Worm (Caenorhabditis elegans) whole organism, L3 larva: ENCODE data around the gene C10G8.8.

ENCODE experiments used
- R02D3.7 ChIP-seq: fragments of 150-350 bp; optimal IDR thresholded peaks from 2 replicates; lab custom pipeline; 2014; ENCODE audit warnings: missing biosample characterization, missing genetic modification characterization
- ZK546.5 ChIP-seq: sonication (generic microtip); optimal IDR thresholded peaks from 2 replicates; lab custom pipeline; 2017; ENCODE audit warnings: missing biosample characterization, missing genetic modification characterization
- aly-2 ChIP-seq: fragments of 150-350 bp; optimal IDR thresholded peaks from 2 replicates; lab custom pipeline; 2014; ENCODE audit warnings: missing biosample characterization, missing genetic modification characterization
- ama-1 ChIP-seq: fragments of 150-350 bp; optimal IDR thresholded peaks from 2 replicates; lab custom pipeline; 2018
- ceh-28 ChIP-seq: fragments of 150-350 bp; optimal IDR thresholded peaks from 2 replicates; lab custom pipeline; 2014; ENCODE audit warnings: missing biosample characterization, missing genetic modification reagents, missing genetic modification characterization
- ceh-82 ChIP-seq: fragments of 150-350 bp; optimal IDR thresholded peaks from 2 replicates; lab custom pipeline; 2014; ENCODE audit warnings: missing biosample characterization, missing genetic modification characterization
- ceh-9 ChIP-seq: sonication (generic microtip); optimal IDR thresholded peaks from 2 replicates; lab custom pipeline; 2018; ENCODE audit warnings: missing biosample characterization, missing genetic modification characterization
- egl-27 ChIP-seq: sonication (generic microtip); optimal IDR thresholded peaks from 4 replicates; lab custom pipeline; 2017; ENCODE audit warnings: missing biosample characterization, missing genetic modification reagents, missing genetic modification characterization
- elt-2 ChIP-seq: sonication (generic microtip); optimal IDR thresholded peaks from 2 replicates; lab custom pipeline; 2016; ENCODE audit warnings: missing genetic modification reagents, mild to moderate bottlenecking, missing genetic modification characterization, missing compliant biosample characterization
- elt-3 ChIP-seq, 3 experiments: fragments of 150-350 bp in 1 of 3; sonication (generic microtip) in 2 of 3; optimal IDR thresholded peaks; 2 replicates in 2 of 3; 4 replicates in 1 of 3; lab custom pipeline; 2014 to 2017; ENCODE audit warnings: missing biosample characterization in 3 of 3, missing genetic modification characterization in 3 of 3
- eor-1 ChIP-seq, 2 experiments: fragments of 150-350 bp; optimal IDR thresholded peaks; 2 replicates each; lab custom pipeline; 2014 to 2018; ENCODE audit warnings: missing biosample characterization in 2 of 2, missing genetic modification characterization in 2 of 2
- fkh-2 ChIP-seq: fragments of 150-350 bp; optimal IDR thresholded peaks from 2 replicates; lab custom pipeline; 2014; ENCODE audit warnings: missing biosample characterization, missing genetic modification reagents, missing genetic modification characterization
- fos-1 ChIP-seq: fragments of 150-350 bp; optimal IDR thresholded peaks from 2 replicates; lab custom pipeline; 2014; ENCODE audit warnings: missing biosample characterization, missing genetic modification characterization
- hmg-11 ChIP-seq: sonication (generic microtip); optimal IDR thresholded peaks from 2 replicates; lab custom pipeline; 2016; ENCODE audit warnings: missing genetic modification characterization, missing compliant biosample characterization
- jun-1 ChIP-seq: fragments of 150-350 bp; optimal IDR thresholded peaks from 2 replicates; lab custom pipeline; 2014; ENCODE audit warnings: missing biosample characterization, missing genetic modification reagents, missing genetic modification characterization
- lin-15B ChIP-seq: fragments of 150-350 bp; optimal IDR thresholded peaks from 2 replicates; lab custom pipeline; 2014; ENCODE audit warnings: missing biosample characterization, missing genetic modification characterization
- lin-39 ChIP-seq: fragments of 150-350 bp; optimal IDR thresholded peaks from 2 replicates; lab custom pipeline; 2018; ENCODE audit warnings: missing biosample characterization, missing genetic modification reagents, missing genetic modification characterization
- lsy-12 ChIP-seq: sonication (generic microtip); optimal IDR thresholded peaks from 2 replicates; lab custom pipeline; 2016; ENCODE audit warnings: mild to moderate bottlenecking, missing genetic modification characterization, missing compliant biosample characterization
- mdl-1 ChIP-seq: fragments of 150-350 bp; optimal IDR thresholded peaks from 2 replicates; lab custom pipeline; 2014; ENCODE audit warnings: missing biosample characterization, missing genetic modification characterization
- mml-1 ChIP-seq: fragments of 150-350 bp; sonication (generic microtip); optimal IDR thresholded peaks from 3 replicates; lab custom pipeline; 2014; ENCODE audit warnings: missing biosample characterization, missing genetic modification characterization
- nfya-1 ChIP-seq: sonication (generic microtip); optimal IDR thresholded peaks from 2 replicates; lab custom pipeline; 2017; ENCODE audit warnings: missing genetic modification characterization, mild to moderate bottlenecking, missing compliant biosample characterization, antibody characterized with exemption, moderate library complexity; ENCODE audit not compliant: insufficient read depth
- nhr-11 ChIP-seq: fragments of 150-350 bp; optimal IDR thresholded peaks from 2 replicates; lab custom pipeline; 2014; ENCODE audit warnings: missing biosample characterization, missing genetic modification characterization
- nhr-23 ChIP-seq: fragments of 150-350 bp; optimal IDR thresholded peaks from 2 replicates; lab custom pipeline; 2014; ENCODE audit warnings: missing biosample characterization, missing genetic modification reagents, missing genetic modification characterization
- nhr-237 ChIP-seq: fragments of 150-350 bp; optimal IDR thresholded peaks from 2 replicates; lab custom pipeline; 2014; ENCODE audit warnings: missing biosample characterization, missing genetic modification characterization
- nhr-25 ChIP-seq: sonication (generic microtip); optimal IDR thresholded peaks from 2 replicates; lab custom pipeline; 2017; ENCODE audit warnings: missing biosample characterization, missing genetic modification characterization
- nhr-28 ChIP-seq: fragments of 150-350 bp; optimal IDR thresholded peaks from 2 replicates; lab custom pipeline; 2014; ENCODE audit warnings: missing biosample characterization, missing genetic modification characterization
- nhr-43 ChIP-seq: sonication (generic microtip); optimal IDR thresholded peaks from 2 replicates; lab custom pipeline; 2016; ENCODE audit warnings: mild to moderate bottlenecking, missing genetic modification characterization, missing compliant biosample characterization; ENCODE audit not compliant: poor library complexity, severe bottlenecking
- nhr-67 ChIP-seq: fragments of 150-350 bp; optimal IDR thresholded peaks from 2 replicates; lab custom pipeline; 2014; ENCODE audit warnings: missing biosample characterization, missing genetic modification characterization
- nhr-77 ChIP-seq: fragments of 150-350 bp; optimal IDR thresholded peaks from 2 replicates; lab custom pipeline; 2014; ENCODE audit warnings: missing biosample characterization, missing genetic modification characterization
- pqm-1 ChIP-seq: fragments of 150-350 bp; optimal IDR thresholded peaks from 2 replicates; lab custom pipeline; 2017; ENCODE audit warnings: missing biosample characterization, missing genetic modification characterization, inconsistent platforms
- snpc-4 ChIP-seq: fragments of 150-350 bp; optimal IDR thresholded peaks from 2 replicates; lab custom pipeline; 2014; ENCODE audit warnings: missing biosample characterization, missing genetic modification characterization
- tbx-2 ChIP-seq: sonication (generic microtip); optimal IDR thresholded peaks from 2 replicates; lab custom pipeline; 2016; ENCODE audit warnings: mild to moderate bottlenecking, missing genetic modification characterization, missing compliant biosample characterization
- unc-39 ChIP-seq: sonication (generic microtip); optimal IDR thresholded peaks from 4 replicates; lab custom pipeline; 2017; ENCODE audit warnings: missing biosample characterization, missing genetic modification characterization
- unc-62 ChIP-seq: fragments of 150-350 bp; sonication (generic microtip); optimal IDR thresholded peaks from 4 replicates; lab custom pipeline; 2014; ENCODE audit warnings: missing biosample characterization, missing genetic modification reagents, missing genetic modification characterization
- ztf-11 ChIP-seq: fragments of 150-350 bp; optimal IDR thresholded peaks from 2 replicates; lab custom pipeline; 2014; ENCODE audit warnings: missing biosample characterization, missing genetic modification characterization

Gene C10G8.8

ce11 chrV:5351483-5351882 is 23.3 kb upstream of the C10G8.8 start, which contains the start of gene srd-9:
srd-9 (plus strand) TSS chrV:5351783.
- TF ChIP-seq snpc-4 (tag; lab: Kevin White, UChicago) (no peak), ZK546.5 (no peak), ceh-82 (tag; lab: Kevin White, UChicago) (no peak), nhr-67 (tag; lab: Kevin White, UChicago) (no peak)

DNA sequence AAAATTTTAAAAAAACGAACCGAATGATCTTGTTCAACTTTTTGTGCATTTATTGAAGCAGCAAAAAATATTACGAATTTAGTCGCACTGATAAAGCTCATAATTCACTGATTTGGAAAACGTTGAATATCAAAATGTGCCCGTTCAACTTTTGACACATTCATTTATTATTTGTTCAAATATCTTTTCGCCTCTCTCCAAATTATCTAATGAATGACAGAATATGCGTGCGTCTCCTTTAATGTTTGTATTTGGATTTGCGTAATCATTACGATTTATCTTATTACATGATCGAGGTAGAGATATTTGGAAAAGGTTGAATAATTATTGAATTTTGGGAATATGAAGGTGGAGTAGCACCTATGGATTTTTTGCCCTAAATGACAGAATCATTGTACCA is 21.3 kb upstream of the C10G8.8 start, which contains the start of gene T09D3.3:
TSS of gene T09D3.3 (minus strand) at position 101 of the 400 bp plus-strand sequence.
- TF ChIP-seq elt-2 (tag; lab: Kevin White, UChicago) (no peak), ceh-9 (tag; lab: Kevin White, UChicago) (no peak), nhr-43 (tag; lab: Kevin White, UChicago) (no peak), ZK546.5 (no peak), nhr-25 (tag; lab: Kevin White, UChicago) (no peak), fos-1 (tag; lab: Kevin White, UChicago) (no peak), nhr-28 (tag; lab: Kevin White, UChicago) (no peak), unc-39 (tag; lab: Kevin White, UChicago) (no peak), elt-3 (tag; optimal IDR thresholded peaks at IDR 0.05; lab: Kevin White, UChicago) (no peak), aly-2 (tag; lab: Kevin White, UChicago) (no peak), egl-27 (tag; lab: Kevin White, UChicago) (no peak), ama-1 (lab: Kevin White, UChicago) (no peak), nhr-23 (tag; lab: Kevin White, UChicago) (no peak), hmg-11 (tag; lab: Kevin White, UChicago) (no peak)

- no peak for TF ChIP-seq nfya-1 (tag; lab: Kevin White, UChicago)
- no peak for TF ChIP-seq nhr-77
These were observed 17.2 kb upstream of the C10G8.8 start, which contains the start of gene srg-25 for ce11 chrV:5345419-5345818. srg-25 (minus strand) TSS chrV:5345519.

DNA sequence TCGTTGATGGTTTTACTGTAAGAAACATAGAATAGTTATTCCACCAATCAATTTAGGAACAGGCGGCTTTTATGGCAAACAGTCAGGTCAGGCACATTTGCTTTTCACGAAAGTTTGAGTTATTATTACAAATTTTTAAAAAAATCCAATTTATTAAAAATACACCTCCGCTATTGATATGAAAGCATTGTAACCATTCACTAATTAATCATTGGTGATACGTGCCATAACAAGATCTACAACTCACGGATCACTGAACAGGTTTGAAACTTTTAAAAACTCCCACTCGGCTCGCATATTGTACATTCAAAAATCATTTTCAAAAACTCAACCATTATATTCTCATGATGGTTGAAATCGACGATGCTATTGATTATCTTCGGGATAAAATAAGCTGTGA is 11.3 kb upstream of the C10G8.8 start, which contains the start of gene srg-27:
TSS of gene srg-27 (plus strand) at position 301 of the 400 bp plus-strand sequence.
- TF ChIP-seq nhr-28 (tag; lab: Kevin White, UChicago) = no peak
- no peak for TF ChIP-seq lin-15B (tag; lab: Kevin White, UChicago)
- no peak for TF ChIP-seq nhr-237 (tag; lab: Kevin White, UChicago)
- TF ChIP-seq ZK546.5 = no peak
- no peak for TF ChIP-seq nhr-23 (tag; lab: Kevin White, UChicago)
- TF ChIP-seq jun-1 (tag; lab: Kevin White, UChicago) = no peak
- no peak for TF ChIP-seq nhr-77
- TF ChIP-seq ceh-28 (tag; lab: Kevin White, UChicago) = no peak
- TF ChIP-seq unc-62 (GFP tag; lab: Kevin White, UChicago) = no peak
- no peak for TF ChIP-seq egl-27 (tag; lab: Kevin White, UChicago)
- TF ChIP-seq hmg-11 (tag; lab: Kevin White, UChicago) = no peak
- TF ChIP-seq mdl-1 (tag; lab: Kevin White, UChicago) = no peak
- TF ChIP-seq R02D3.7 = no peak
- no peak for TF ChIP-seq ztf-11 (tag; lab: Kevin White, UChicago)
- TF ChIP-seq nhr-67 (tag; lab: Kevin White, UChicago) = no peak
- TF ChIP-seq, all 47 proteins: peak for 0

DNA sequence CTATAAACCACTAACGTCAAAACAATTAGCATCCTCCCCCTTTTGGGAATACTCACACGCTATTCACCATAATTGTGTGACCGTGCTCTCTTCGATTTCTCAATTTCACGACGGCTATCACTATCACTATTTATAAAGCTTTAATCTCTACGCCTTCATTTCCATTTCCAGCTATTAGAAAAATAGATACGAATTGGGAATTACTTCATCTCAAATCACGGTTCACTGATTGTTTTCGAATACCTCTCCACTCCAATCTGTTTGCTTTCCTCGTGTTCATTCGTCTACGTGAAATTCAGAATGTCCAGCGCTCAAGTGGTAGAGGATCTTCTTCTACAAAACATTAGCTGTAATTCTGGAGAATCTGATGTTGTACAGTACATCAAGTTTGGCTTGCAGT is 8.7 kb upstream of the C10G8.8 start, which contains the start of gene srg-29:
TSS of gene srg-29 (plus strand) at position 301 of the 400 bp plus-strand sequence.
- TF ChIP-seq fkh-2 (tag; lab: Kevin White, UChicago) (no peak), tbx-2 (tag; lab: Kevin White, UChicago) (no peak), ama-1 (lab: Kevin White, UChicago) (no peak), nhr-25 (tag; lab: Kevin White, UChicago) (no peak), pqm-1 (tag; lab: Kevin White, UChicago) (no peak), eor-1 (tag; optimal IDR thresholded peaks at IDR 0.05; lab: Kevin White, UChicago) (no peak), nhr-28 (tag; lab: Kevin White, UChicago) (no peak)

- TF ChIP-seq ceh-9 (tag; lab: Kevin White, UChicago) (no peak), ceh-28 (tag; lab: Kevin White, UChicago) (no peak), ztf-11 (tag; lab: Kevin White, UChicago) (no peak), nhr-43 (tag; lab: Kevin White, UChicago) (no peak), aly-2 (tag; lab: Kevin White, UChicago) (no peak), tbx-2 (tag; lab: Kevin White, UChicago) (no peak), mml-1 (tag; lab: Kevin White, UChicago) (no peak), lin-39 (tag; lab: Kevin White, UChicago) (no peak), eor-1 (tag; optimal IDR thresholded peaks at IDR 0.05; lab: Kevin White, UChicago) (no peak), nhr-28 (tag; lab: Kevin White, UChicago) (no peak), ama-1 (lab: Kevin White, UChicago) (no peak), jun-1 (tag; lab: Kevin White, UChicago) (no peak), nhr-11 (tag; lab: Kevin White, UChicago) (no peak), lsy-12 (tag; lab: Kevin White, UChicago) (no peak), hmg-11 (tag; lab: Kevin White, UChicago) (no peak), elt-2 (tag; lab: Kevin White, UChicago) (no peak), pqm-1 (tag; lab: Kevin White, UChicago) (no peak)
These were observed 6.4 kb upstream of the C10G8.8 start, which contains the start of gene srg-28 for ce11 chrV:5334588-5334987. srg-28 (plus strand) TSS chrV:5334888.
